Worm (Caenorhabditis elegans) whole organism, early embryonic: ENCODE results near the gene F58A3.4.

Experiments
- B0310.2 ChIP-seq: sonication (generic microtip); optimal IDR thresholded peaks from 2 replicates; lab custom pipeline; 2016; ENCODE audit warnings: mild to moderate bottlenecking, missing genetic modification characterization, missing compliant biosample characterization
- F13C5.2 ChIP-seq: sonication (generic microtip); optimal IDR thresholded peaks from 2 replicates; lab custom pipeline; 2017; ENCODE audit warnings: mild to moderate bottlenecking, missing genetic modification characterization, inconsistent platforms, missing compliant biosample characterization
- aly-1 ChIP-seq: sonication (generic microtip); optimal IDR thresholded peaks from 2 replicates; lab custom pipeline; 2016; ENCODE audit warnings: missing genetic modification characterization, missing compliant biosample characterization
- ama-1 ChIP-seq: fragments of 150-350 bp; optimal IDR thresholded peaks from 2 replicates; lab custom pipeline; 2014
- ceh-13 ChIP-seq: fragments of 200-800 bp; sonication (Bioruptor generic); optimal IDR thresholded peaks from 2 replicates; lab custom pipeline; 2018; ENCODE audit warnings: mild to moderate bottlenecking, missing genetic modification characterization, missing compliant biosample characterization
- ceh-36 ChIP-seq: sonication (generic microtip); optimal IDR thresholded peaks from 2 replicates; lab custom pipeline; 2016; ENCODE audit warnings: missing genetic modification characterization, inconsistent platforms, missing compliant biosample characterization
- ets-7 ChIP-seq: sonication (generic microtip); optimal IDR thresholded peaks from 2 replicates; lab custom pipeline; 2016; ENCODE audit warnings: missing genotype, missing genetic modification characterization, missing compliant biosample characterization
- flt-1 ChIP-seq: fragments of 200-800 bp; sonication (Bioruptor generic); IDR thresholded peaks from 2 replicates; pipeline ENCODE4 v1.3.6; 2022; ENCODE audit warnings: missing genetic modification characterization, missing compliant biosample characterization
- hmbx-1 ChIP-seq: sonication (generic microtip); optimal IDR thresholded peaks from 2 replicates; lab custom pipeline; 2016; ENCODE audit warnings: mild to moderate bottlenecking, missing genetic modification characterization, missing compliant biosample characterization
- hmg-4 ChIP-seq: fragments of 200-800 bp; sonication (Bioruptor generic); optimal IDR thresholded peaks from 2 replicates; lab custom pipeline; 2018; ENCODE audit warnings: mild to moderate bottlenecking, missing genetic modification characterization, missing compliant biosample characterization
- hnd-1 ChIP-seq: sonication (generic microtip); optimal IDR thresholded peaks from 2 replicates; lab custom pipeline; 2016; ENCODE audit warnings: missing genetic modification characterization, missing compliant biosample characterization
- pes-1 ChIP-seq: fragments of 200-800 bp; sonication (Bioruptor generic); IDR thresholded peaks from 2 replicates; pipeline ENCODE4 v1.3.6; 2022; ENCODE audit warnings: missing genetic modification reagents, missing genetic modification characterization, missing compliant biosample characterization
- scrt-1 ChIP-seq: fragments of 200-800 bp; sonication (Bioruptor generic); IDR thresholded peaks from 2 replicates; pipeline ENCODE4 v1.3.6; 2022; ENCODE audit warnings: missing genetic modification characterization, missing compliant biosample characterization
- sea-1 ChIP-seq: fragments of 200-800 bp; sonication (Bioruptor generic); conservative IDR thresholded peaks from 2 replicates; pipeline ENCODE4 v1.3.6; 2022; ENCODE audit warnings: missing genetic modification characterization, missing compliant biosample characterization
- tbx-11 ChIP-seq: fragments of 200-800 bp; sonication (Bioruptor generic); IDR thresholded peaks from 2 replicates; pipeline ENCODE4 v1.3.6; 2022; ENCODE audit warnings: missing genetic modification characterization, missing compliant biosample characterization
- tbx-37 ChIP-seq: fragments of 200-800 bp; sonication (Bioruptor generic); conservative IDR thresholded peaks from 2 replicates; pipeline ENCODE4 v1.3.6; 2022; ENCODE audit warnings: missing genetic modification reagents, missing genetic modification characterization, missing compliant biosample characterization
- tra-4 ChIP-seq: sonication (generic microtip); optimal IDR thresholded peaks from 2 replicates; lab custom pipeline; 2017; ENCODE audit warnings: missing genetic modification characterization, missing compliant biosample characterization

F58A3.4 gene

ce11 chrX:11010565-11010964 is at the start of gene F58A3.4:
Gene F58A3.4 (minus strand): TSS chrX:11010665.
- TF ChIP-seq ceh-13 (GFP tag; lab: Kevin White, UChicago) (no peak), ama-1 (no peak), pes-1 (GFP tag; lab: Robert Waterston, UW) (no peak)

ce11 chrX:11059744-11060143 is 49.3 kb upstream of the F58A3.4 start, which contains the start of gene lpr-6:
Gene lpr-6 (plus strand): TSS chrX:11059994.
- TF ChIP-seq tbx-11 (no peak), tbx-37 (no peak), aly-1 (tag; lab: Kevin White, UChicago) (no peak), B0310.2 (tag; lab: Kevin White, UChicago) (no peak), ama-1 (no peak), pes-1 (GFP tag; lab: Robert Waterston, UW) (no peak), hmg-4 (GFP tag; lab: Kevin White, UChicago) (no peak), hmbx-1 (tag; lab: Kevin White, UChicago) (no peak), ets-7 (tag; lab: Kevin White, UChicago) (no peak), flt-1 (GFP tag; lab: Robert Waterston, UW) (no peak), hnd-1 (tag; lab: Kevin White, UChicago) (no peak), ceh-13 (GFP tag; lab: Kevin White, UChicago) (no peak), ceh-36 (no peak), F13C5.2 (tag; lab: Kevin White, UChicago) (no peak), sea-1 (GFP tag; lab: Robert Waterston, UW) (no peak), tra-4 (tag; lab: Kevin White, UChicago) (no peak), scrt-1 (no peak)

- TF ChIP-seq tbx-11 (no peak), pes-1 (GFP tag; lab: Robert Waterston, UW) (no peak), F13C5.2 (tag; lab: Kevin White, UChicago) (no peak), ceh-36 (no peak), tbx-37 (no peak), ceh-13 (GFP tag; lab: Kevin White, UChicago) (no peak), hmg-4 (GFP tag; lab: Kevin White, UChicago) (peak; percentile 34), tra-4 (tag; lab: Kevin White, UChicago) (no peak), sea-1 (GFP tag; lab: Robert Waterston, UW) (0 out of 2 replicates have a peak, but pooled peaks have one; percentile 21), hmbx-1 (tag; lab: Kevin White, UChicago) (no peak), ama-1 (no peak)
These were observed 46.6 kb upstream of the F58A3.4 start, which contains the start of gene lpr-3 for ce11 chrX:11057028-11057427. Gene lpr-3 (plus strand): TSS chrX:11057401.

- TF ChIP-seq scrt-1 = no peak
- no peak for TF ChIP-seq B0310.2 (tag; lab: Kevin White, UChicago)
- no peak for TF ChIP-seq hmbx-1 (tag; lab: Kevin White, UChicago)
- no peak for TF ChIP-seq pes-1 (GFP tag; lab: Robert Waterston, UW)
- no peak for TF ChIP-seq hnd-1 (tag; lab: Kevin White, UChicago)
- no peak for TF ChIP-seq aly-1 (tag; lab: Kevin White, UChicago)
- TF ChIP-seq tbx-11 = no peak
- no peak for TF ChIP-seq ets-7 (tag; lab: Kevin White, UChicago)
- TF ChIP-seq sea-1 (GFP tag; lab: Robert Waterston, UW) = no peak
- TF ChIP-seq tra-4 (tag; lab: Kevin White, UChicago) = no peak
These were observed 43.1 kb upstream of the F58A3.4 start, which contains the start of gene C09F12.2 for ce11 chrX:11053615-11054014. Gene C09F12.2 (plus strand): TSS chrX:11053915.

- TF ChIP-seq pes-1 (GFP tag; lab: Robert Waterston, UW) (no peak), ets-7 (tag; lab: Kevin White, UChicago) (no peak), sea-1 (GFP tag; lab: Robert Waterston, UW) (no peak), hmg-4 (GFP tag; lab: Kevin White, UChicago) (no peak), flt-1 (GFP tag; lab: Robert Waterston, UW) (no peak), tra-4 (tag; lab: Kevin White, UChicago) (no peak)
These were observed 39.9 kb upstream of the F58A3.4 start for ce11 chrX:11050335-11050734.

- TF ChIP-seq ceh-36 (no peak), tbx-11 (no peak), hmg-4 (GFP tag; lab: Kevin White, UChicago) (no peak), pes-1 (GFP tag; lab: Robert Waterston, UW) (no peak), tbx-37 (no peak), tra-4 (tag; lab: Kevin White, UChicago) (no peak), hmbx-1 (tag; lab: Kevin White, UChicago) (no peak), hnd-1 (tag; lab: Kevin White, UChicago) (no peak), ceh-13 (GFP tag; lab: Kevin White, UChicago) (no peak), sea-1 (GFP tag; lab: Robert Waterston, UW) (no peak), aly-1 (tag; lab: Kevin White, UChicago) (no peak)
These were observed 36.7 kb upstream of the F58A3.4 start, which contains the start of gene clc-1 for ce11 chrX:11047183-11047582. Gene clc-1 (plus strand): TSS chrX:11047446.

- TF ChIP-seq flt-1 (GFP tag; lab: Robert Waterston, UW) (no peak), aly-1 (tag; lab: Kevin White, UChicago) (no peak), sea-1 (GFP tag; lab: Robert Waterston, UW) (no peak), F13C5.2 (tag; lab: Kevin White, UChicago) (no peak), tbx-37 (no peak), tra-4 (tag; lab: Kevin White, UChicago) (no peak), ama-1 (no peak), B0310.2 (tag; lab: Kevin White, UChicago) (no peak), scrt-1 (no peak), ceh-13 (GFP tag; lab: Kevin White, UChicago) (no peak), pes-1 (GFP tag; lab: Robert Waterston, UW) (no peak), ets-7 (tag; lab: Kevin White, UChicago) (no peak), hmbx-1 (tag; lab: Kevin White, UChicago) (no peak), tbx-11 (no peak), ceh-36 (no peak), hnd-1 (tag; lab: Kevin White, UChicago) (no peak), hmg-4 (GFP tag; lab: Kevin White, UChicago) (no peak)
These were observed 32.3 kb upstream of the F58A3.4 start, which contains the start of gene C09F12.3 for ce11 chrX:11042777-11043176. Gene C09F12.3 (minus strand): TSS chrX:11042877.
